Worm (Caenorhabditis elegans): ENCODE measurements around the gene flp-24.

DNA sequence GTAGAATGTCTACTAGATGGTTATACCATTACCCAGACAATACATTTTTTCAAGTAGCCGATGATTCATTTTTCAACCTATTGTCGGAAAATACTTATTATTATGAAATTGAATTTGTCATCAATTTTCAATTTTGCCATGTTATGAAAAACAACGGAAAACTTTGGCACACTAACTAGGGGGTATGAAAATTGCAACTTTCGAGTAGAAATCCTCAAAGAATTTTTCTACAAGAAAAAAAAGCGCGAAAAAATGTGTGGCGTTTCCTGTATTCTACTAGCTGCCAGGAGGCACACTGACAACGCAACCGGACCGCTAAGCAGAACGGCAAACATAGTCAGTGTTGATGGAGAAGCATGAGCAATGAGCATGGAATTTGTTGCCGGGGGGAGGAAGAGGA is 29.5 kb downstream of the flp-24 start:
- no peak for TF ChIP-seq pqm-1 (tag; optimal IDR thresholded peaks at IDR 0.05)
- no peak for TF ChIP-seq unc-62 (GFP tag; optimal IDR thresholded peaks at IDR 0.05)
- no peak for TF ChIP-seq zag-1 (tag; optimal IDR thresholded peaks at IDR 0.05)
- TF ChIP-seq fos-1 (tag; optimal IDR thresholded peaks at IDR 0.05) = no peak
- TF ChIP-seq fkh-10 (GFP tag; optimal IDR thresholded peaks at IDR 0.05) = no peak
- no peak for TF ChIP-seq lin-39 (tag; optimal IDR thresholded peaks at IDR 0.05)
- TF ChIP-seq snpc-4 (tag; optimal IDR thresholded peaks at IDR 0.05) = no peak
- no peak for TF ChIP-seq jun-1 (tag; optimal IDR thresholded peaks at IDR 0.05)
- no peak for TF ChIP-seq mdl-1 (tag; optimal IDR thresholded peaks at IDR 0.05)
- TF ChIP-seq ztf-11 (tag; optimal IDR thresholded peaks at IDR 0.05) = no peak
- no peak for TF ChIP-seq nhr-76 (tag; optimal IDR thresholded peaks at IDR 0.05)
- TF ChIP-seq elt-1 (tag; optimal IDR thresholded peaks at IDR 0.05) = no peak
- no peak for TF ChIP-seq ceh-16 (tag; optimal IDR thresholded peaks at IDR 0.05)
- TF ChIP-seq ceh-82 (tag; optimal IDR thresholded peaks at IDR 0.05) = no peak
